Fruit fly (Drosophila melanogaster) whole organism, prepupa: ENCODE data around the gene CG5913.

ENCODE experiments used
- CG10669 ChIP-seq: fragments of 200-800 bp; sonication (Bioruptor generic); optimal IDR thresholded peaks from 3 replicates; lab custom pipeline; 2018; ENCODE audit warnings: missing biosample characterization, mild to moderate bottlenecking, missing genetic modification characterization, moderate library complexity
- CG11294 ChIP-seq: fragments of 200-800 bp; sonication (Bioruptor generic); IDR thresholded peaks from 2 replicates; pipeline ENCODE4 v1.3.6; 2022; ENCODE audit warnings: missing biosample characterization, missing genetic modification characterization
- CG11762 ChIP-seq: fragments of 200-800 bp; sonication (Bioruptor generic); optimal IDR thresholded peaks from 3 replicates; lab custom pipeline; 2016; ENCODE audit warnings: missing biosample characterization, missing genetic modification characterization; ENCODE audit not compliant: insufficient read depth
- CG11902 ChIP-seq: fragments of 200-800 bp; sonication (Bioruptor generic); optimal IDR thresholded peaks from 3 replicates; lab custom pipeline; 2016; ENCODE audit warnings: missing biosample characterization, missing genetic modification characterization
- CG15336 ChIP-seq: fragments of 200-800 bp; sonication (Bioruptor generic); IDR thresholded peaks from 2 replicates; pipeline ENCODE4 v1.3.6; 2022; ENCODE audit warnings: missing biosample characterization, missing genetic modification characterization
- CG3032 ChIP-seq: fragments of 200-800 bp; optimal IDR thresholded peaks from 2 replicates; lab custom pipeline; 2019; ENCODE audit warnings: missing biosample characterization, mild to moderate bottlenecking, missing genetic modification characterization, moderate library complexity
- CG31627 ChIP-seq: fragments of 200-800 bp; sonication (Bioruptor generic); optimal IDR thresholded peaks from 3 replicates; lab custom pipeline; 2016; ENCODE audit warnings: missing biosample characterization, missing genetic modification characterization
- CG34406 ChIP-seq: fragments of 200-800 bp; sonication (Bioruptor generic); optimal IDR thresholded peaks from 3 replicates; lab custom pipeline; 2016; ENCODE audit warnings: missing biosample characterization, missing genetic modification characterization
- CG6163 ChIP-seq: fragments of 200-800 bp; sonication (Bioruptor generic); IDR thresholded peaks from 3 replicates; pipeline ENCODE4 v1.3.6; 2022; ENCODE audit warnings: missing biosample characterization, missing genetic modification characterization
- CG6792 ChIP-seq: fragments of 200-800 bp; sonication (Bioruptor generic); optimal IDR thresholded peaks from 3 replicates; lab custom pipeline; 2016; ENCODE audit warnings: missing biosample characterization, missing genetic modification characterization
- CG6854 ChIP-seq: fragments of 200-800 bp; sonication (Bioruptor generic); optimal IDR thresholded peaks from 2 replicates; lab custom pipeline; 2017; ENCODE audit warnings: missing biosample characterization, mild to moderate bottlenecking, missing genetic modification characterization
- CG7368 ChIP-seq: fragments of 200-800 bp; sonication (Bioruptor generic); optimal IDR thresholded peaks from 3 replicates; lab custom pipeline; 2016; ENCODE audit warnings: missing biosample characterization, missing genetic modification characterization
- CG8119 ChIP-seq: fragments of 200-800 bp; sonication (Bioruptor generic); IDR thresholded peaks from 3 replicates; pipeline ENCODE4 v1.3.6; 2022; ENCODE audit warnings: missing biosample characterization, missing genetic modification characterization
- CG8319 ChIP-seq: fragments of 200-800 bp; sonication (Bioruptor generic); optimal IDR thresholded peaks from 3 replicates; lab custom pipeline; 2016; ENCODE audit warnings: missing biosample characterization, missing genetic modification characterization
- CG8632 ChIP-seq: fragments of 200-800 bp; sonication (Bioruptor generic); optimal IDR thresholded peaks from 3 replicates; lab custom pipeline; 2016; ENCODE audit warnings: missing biosample characterization, missing genetic modification characterization
- CG9139 ChIP-seq: fragments of 200-800 bp; sonication (Bioruptor generic); optimal IDR thresholded peaks from 3 replicates; lab custom pipeline; 2017; ENCODE audit warnings: missing biosample characterization, mild to moderate bottlenecking, missing genetic modification characterization
- Eip75B ChIP-seq: fragments of 200-800 bp; sonication (Bioruptor generic); optimal IDR thresholded peaks from 3 replicates; lab custom pipeline; 2016; ENCODE audit warnings: missing biosample characterization, missing genetic modification characterization
- Eip78C ChIP-seq: fragments of 200-800 bp; sonication (Bioruptor generic); peaks from one replicate; lab custom pipeline; 2016; ENCODE audit warnings: missing biosample characterization, missing genetic modification characterization
- Ets21C ChIP-seq: fragments of 200-800 bp; sonication (Bioruptor generic); optimal IDR thresholded peaks from 3 replicates; lab custom pipeline; 2016; ENCODE audit warnings: missing biosample characterization, missing genetic modification characterization
- Ets96B ChIP-seq: fragments of 200-800 bp; optimal IDR thresholded peaks from 2 replicates; lab custom pipeline; 2019; ENCODE audit warnings: missing biosample characterization, mild to moderate bottlenecking, missing genetic modification characterization, moderate library complexity
- Hr38 ChIP-seq: sonication (Bioruptor generic); optimal IDR thresholded peaks from 2 replicates; lab custom pipeline; 2016; ENCODE audit warnings: missing biosample characterization, missing genetic modification characterization
- OdsH ChIP-seq: fragments of 200-800 bp; sonication (Bioruptor generic); optimal IDR thresholded peaks from 3 replicates; lab custom pipeline; 2016; ENCODE audit warnings: missing biosample characterization, missing genetic modification characterization
- Sox102F ChIP-seq: fragments of 200-800 bp; sonication (Bioruptor generic); optimal IDR thresholded peaks from 2 replicates; lab custom pipeline; 2016; ENCODE audit warnings: missing biosample characterization, mild to moderate bottlenecking, missing genetic modification characterization
- Sox14 ChIP-seq: fragments of 200-800 bp; sonication (Bioruptor generic); optimal IDR thresholded peaks from 3 replicates; lab custom pipeline; 2016; ENCODE audit warnings: missing biosample characterization, missing genetic modification characterization
- Sox15 ChIP-seq: fragments of 200-800 bp; sonication (Bioruptor generic); optimal IDR thresholded peaks from 3 replicates; lab custom pipeline; 2016; ENCODE audit warnings: missing biosample characterization, missing genetic modification characterization
- dac ChIP-seq: fragments of 200-800 bp; sonication (Bioruptor generic); optimal IDR thresholded peaks from 2 replicates; lab custom pipeline; 2017; ENCODE audit warnings: missing biosample characterization, mild to moderate bottlenecking, missing genetic modification characterization
- fkh ChIP-seq: fragments of 200-800 bp; sonication (Bioruptor generic); optimal IDR thresholded peaks from 3 replicates; lab custom pipeline; 2017; ENCODE audit warnings: missing biosample characterization, mild to moderate bottlenecking, missing genetic modification characterization, moderate library complexity
- net ChIP-seq: fragments of 200-800 bp; sonication (Bioruptor generic); optimal IDR thresholded peaks from 3 replicates; lab custom pipeline; 2016; ENCODE audit warnings: missing biosample characterization, missing genetic modification characterization
- pdm3 ChIP-seq: fragments of 200-800 bp; sonication (Bioruptor generic); optimal IDR thresholded peaks from 3 replicates; lab custom pipeline; 2016; ENCODE audit warnings: missing biosample characterization, missing genetic modification characterization
- ss ChIP-seq, 2 experiments: fragments of 200-800 bp; sonication (Bioruptor generic); optimal IDR thresholded peaks; 2 replicates in 1 of 2; 3 replicates in 1 of 2; lab custom pipeline; 2017 to 2018; ENCODE audit warnings: mild to moderate bottlenecking in 2 of 2, missing biosample characterization in 2 of 2, missing genetic modification characterization in 2 of 2, moderate library complexity in 1 of 2
- svp ChIP-seq: fragments of 200-800 bp; sonication (Bioruptor generic); peaks from one replicate; lab custom pipeline; 2016; ENCODE audit warnings: missing biosample characterization, missing genetic modification characterization
- topi ChIP-seq: fragments of 200-800 bp; sonication (Bioruptor generic); optimal IDR thresholded peaks from 3 replicates; lab custom pipeline; 2016; ENCODE audit warnings: missing biosample characterization, missing genetic modification characterization
- vri ChIP-seq: fragments of 200-800 bp; sonication (Bioruptor generic); optimal IDR thresholded peaks from 3 replicates; lab custom pipeline; 2016; ENCODE audit warnings: missing biosample characterization, mild to moderate bottlenecking, missing genetic modification characterization

Gene CG5913

dm6 chr3R:25880198-25880970 lies 12.9 kb upstream of the CG5913 start (continued):
- TF ChIP-seq Sox15 (no peak), CG11762 (peak; percentile 22), dac (GFP tag; lab: Kevin White, UChicago) (no peak), CG8119 (GFP tag; lab: Robert Waterston, UW) (peak; percentile 70), CG8632 (GFP tag; lab: Kevin White, UChicago) (peak; percentile 57), Eip75B (GFP tag; lab: Kevin White, UChicago) (peak; percentile 35), fkh (GFP tag; lab: Kevin White, UChicago) (peak; percentile 71), CG15336 (peak; percentile 70), CG10669 (GFP tag; lab: Kevin White, UChicago) (peak; percentile 28), CG9139 (no peak), vri (peak; percentile 12), Ets21C (GFP tag; lab: Kevin White, UChicago) (no peak), net (GFP tag; lab: Kevin White, UChicago) (peak; percentile 52), CG11294 (no peak)

DNA sequence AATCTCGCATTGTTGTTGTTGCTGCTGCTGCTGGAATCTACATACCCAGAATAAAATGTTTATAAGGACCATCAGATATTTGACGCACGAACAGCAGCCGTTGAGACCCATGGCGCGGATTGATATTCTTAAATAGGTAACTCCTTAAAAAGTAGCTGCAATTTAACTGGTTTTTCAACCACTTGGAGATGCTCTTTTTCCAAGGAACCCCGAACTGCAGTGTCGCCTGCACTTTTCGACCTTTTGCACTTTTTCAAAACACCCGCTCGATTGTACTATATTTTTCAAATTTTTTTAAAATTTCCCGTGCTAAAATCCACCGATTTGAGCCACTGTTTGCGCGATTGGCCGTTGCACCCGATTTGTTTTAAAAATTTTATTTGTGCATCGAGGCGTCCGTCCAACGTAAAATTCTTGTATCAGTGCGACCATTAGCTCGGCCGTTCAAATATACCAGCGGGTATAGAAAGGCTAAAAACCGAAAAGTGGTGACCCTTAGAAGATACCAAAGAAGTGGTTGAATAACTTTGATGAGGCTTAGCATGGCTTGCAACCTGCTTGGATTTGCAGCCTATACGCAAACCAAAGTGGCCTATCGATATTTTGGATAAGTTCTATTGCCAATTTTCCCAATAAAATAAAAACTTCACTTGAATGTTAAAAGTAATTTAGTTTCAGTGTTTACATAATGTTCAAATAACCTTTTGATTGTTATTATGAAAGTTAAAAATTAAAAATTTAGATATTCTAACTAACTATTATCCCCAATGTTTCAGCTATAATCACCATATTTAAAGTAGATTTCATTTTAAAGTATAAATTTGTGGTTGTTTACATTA lies 12.1 kb upstream of the CG5913 start, which contains the start of gene Tsp96F:
Gene Tsp96F, minus strand, starts transcription at position 457 of the 839 bp plus-strand sequence.
- TF ChIP-seq CG31627 (GFP tag; lab: Kevin White, UChicago): no peak
- TF ChIP-seq svp (GFP tag; lab: Kevin White, UChicago): peak; percentile 80
- no peak for TF ChIP-seq CG34406 (GFP tag; lab: Kevin White, UChicago)
- peak; percentile 6 for TF ChIP-seq topi
- no peak for TF ChIP-seq net (GFP tag; lab: Kevin White, UChicago)
- no peak for TF ChIP-seq dac (GFP tag; lab: Kevin White, UChicago)
- TF ChIP-seq CG8119 (GFP tag; lab: Robert Waterston, UW): peak; percentile 12; the same call in 1 of the 3 replicates
- no peak for TF ChIP-seq Ets21C (GFP tag; lab: Kevin White, UChicago)
- TF ChIP-seq Eip78C (GFP tag; lab: Kevin White, UChicago): peak; percentile 17
- no peak for TF ChIP-seq CG11762
- no peak for TF ChIP-seq ss (GFP tag; optimal IDR thresholded peaks at IDR 0.05; lab: Kevin White, UChicago)
- peak; percentile 19 for TF ChIP-seq CG6854 (GFP tag; lab: Kevin White, UChicago)
- no peak for TF ChIP-seq CG7368 (GFP tag; lab: Kevin White, UChicago)
- TF ChIP-seq CG11902 (GFP tag; lab: Kevin White, UChicago): no peak
- TF ChIP-seq CG6163 (GFP tag; lab: Robert Waterston, UW): peak; percentile 41; the same call in 2 of the 3 replicates
- TF ChIP-seq CG6792 (GFP tag; lab: Kevin White, UChicago): no peak
- TF ChIP-seq CG8319 (GFP tag; lab: Kevin White, UChicago): peak; percentile 98
- TF ChIP-seq, all 60 proteins: peak for 7

DNA sequence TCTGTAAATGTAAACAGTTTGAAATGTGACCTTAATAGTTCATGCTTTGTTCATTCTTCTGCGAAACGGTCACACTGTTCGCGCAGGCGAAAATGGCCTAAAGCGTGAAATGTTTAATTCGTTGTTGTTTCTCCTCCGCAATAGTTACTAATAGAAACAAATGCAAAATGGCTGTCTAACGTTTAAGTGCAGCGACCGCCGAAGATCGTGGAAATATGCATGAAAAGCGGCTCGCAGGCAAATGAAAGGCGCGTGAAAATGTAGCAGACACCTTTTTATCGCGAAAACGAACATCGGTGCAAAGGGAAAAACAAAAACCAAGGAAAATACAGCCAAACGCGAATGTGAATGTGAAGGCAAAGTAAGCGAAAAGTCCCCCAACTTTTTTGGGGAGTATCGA lies 11.4 kb upstream of the CG5913 start, which contains the start of gene SppL:
Gene SppL, plus strand, starts transcription at position 70 of the 400 bp plus-strand sequence.
- TF ChIP-seq pdm3 (GFP tag; lab: Kevin White, UChicago): no peak
- no peak for TF ChIP-seq CG8319 (GFP tag; lab: Kevin White, UChicago)
- TF ChIP-seq Hr38: no peak
- TF ChIP-seq dac (GFP tag; lab: Kevin White, UChicago): no peak
- no peak for TF ChIP-seq CG8119 (GFP tag; lab: Robert Waterston, UW)
- peak; percentile 83 for TF ChIP-seq fkh (GFP tag; lab: Kevin White, UChicago)
- no peak for TF ChIP-seq Ets96B (tag; lab: Kevin White, UChicago)
- TF ChIP-seq OdsH (GFP tag; lab: Kevin White, UChicago): no peak
- no peak for TF ChIP-seq CG11762
- peak; percentile 73 for TF ChIP-seq Sox14 (GFP tag; lab: Kevin White, UChicago)
- TF ChIP-seq CG3032: no peak
- TF ChIP-seq CG10669 (GFP tag; lab: Kevin White, UChicago): no peak
- peak; percentile 18 for TF ChIP-seq CG6854 (GFP tag; lab: Kevin White, UChicago)
- no peak for TF ChIP-seq CG31627 (GFP tag; lab: Kevin White, UChicago)
- no peak for TF ChIP-seq Sox102F (GFP tag; lab: Kevin White, UChicago)
- TF ChIP-seq, all 60 proteins: peak for 3
